Fruit fly (Drosophila melanogaster): ENCODE results near the gene CG32262.
A peak's percentile ranks its signal among the peaks of the same experiment; 100 is the strongest.

CG32262 gene

DNA sequence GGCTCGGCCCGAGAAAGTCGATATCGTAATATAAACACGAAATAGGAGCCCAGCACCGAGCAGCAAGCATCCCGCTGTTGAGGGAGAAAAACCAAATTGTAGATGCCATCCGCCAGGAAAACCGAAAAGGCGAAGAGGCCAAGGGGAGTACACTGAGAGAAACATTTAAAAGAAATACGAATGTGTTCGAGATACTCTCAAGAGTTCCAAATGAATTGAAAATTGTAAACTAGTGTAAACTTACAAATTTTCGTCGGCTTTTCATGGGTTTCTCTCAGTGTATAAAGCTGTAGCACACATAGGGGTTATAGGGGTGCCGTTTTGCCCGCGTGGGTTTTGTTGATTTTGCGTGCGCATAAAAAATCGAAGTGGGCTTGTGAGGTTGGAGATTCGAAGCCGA is 7.3 kb downstream of the CG32262 start (continued):
- peak; percentile 69 for TF ChIP-seq dsx (GFP tag; optimal IDR thresholded peaks at IDR 0.05; ENCODE audit: poor library complexity, severe bottlenecking)
- peak; percentile 60 for TF ChIP-seq CG1621 (tag; optimal IDR thresholded peaks at IDR 0.05)
- peak; percentile 78 for TF ChIP-seq CG32006 (GFP tag; optimal IDR thresholded peaks at IDR 0.05)
- peak; percentile 47 for TF ChIP-seq topi (GFP tag; optimal IDR thresholded peaks at IDR 0.05)
- no peak for TF ChIP-seq net (GFP tag; optimal IDR thresholded peaks at IDR 0.05)
- TF ChIP-seq Eip93F (GFP tag; optimal IDR thresholded peaks at IDR 0.05) = peak; percentile 5
- TF ChIP-seq CG8632 (GFP tag; optimal IDR thresholded peaks at IDR 0.05) = peak; percentile 65
- peak; percentile 39 for TF ChIP-seq spab (GFP tag; optimal IDR thresholded peaks at IDR 0.05)
- peak; percentile 87 for TF ChIP-seq esn (GFP tag; optimal IDR thresholded peaks at IDR 0.05)
- TF ChIP-seq Eip75B (GFP tag; optimal IDR thresholded peaks at IDR 0.05) = peak; percentile 58
- peak; percentile 43 for TF ChIP-seq CG7368 (GFP tag; optimal IDR thresholded peaks at IDR 0.05)
- TF ChIP-seq dac (GFP tag; optimal IDR thresholded peaks at IDR 0.05) = peak; percentile 6
- TF ChIP-seq fkh (GFP tag; optimal IDR thresholded peaks at IDR 0.05) = peak; percentile 45
- peak; percentile 70 for TF ChIP-seq achi (GFP tag; optimal IDR thresholded peaks at IDR 0.05)
- peak; percentile 55 to 57 for TF ChIP-seq salr (GFP tag; optimal IDR thresholded peaks at IDR 0.05)
- TF ChIP-seq CG6808 (GFP tag; optimal IDR thresholded peaks at IDR 0.05) = peak; percentile 50
- peak; percentile 50 for TF ChIP-seq CG10631 (GFP tag; optimal IDR thresholded peaks at IDR 0.05)
- peak; percentile 18 to 78 for TF ChIP-seq ss (GFP tag; optimal IDR thresholded peaks at IDR 0.05)
- TF ChIP-seq fd59A (GFP tag; optimal IDR thresholded peaks at IDR 0.05) = peak; percentile 68
- peak; percentile 70 for TF ChIP-seq CG8119 (GFP tag; IDR thresholded peaks at IDR 0.05)
- TF ChIP-seq CG8319 (GFP tag; optimal IDR thresholded peaks at IDR 0.05) = peak; percentile 63
- no peak for TF ChIP-seq CG9139 (GFP tag; optimal IDR thresholded peaks at IDR 0.05)
- peak; percentile 22 for TF ChIP-seq cyc (GFP tag; optimal IDR thresholded peaks at IDR 0.05)
- peak; percentile 82 for TF ChIP-seq eg (GFP tag; IDR thresholded peaks at IDR 0.05)
- TF ChIP-seq Hr39 (GFP tag; optimal IDR thresholded peaks at IDR 0.05) = peak; percentile 88

dm6 chr3L:3801813-3802212 is 8.2 kb downstream of the CG32262 start:
- TF ChIP-seq pdm3 (GFP tag; optimal IDR thresholded peaks at IDR 0.05) (no peak), CG10669 (GFP tag; optimal IDR thresholded peaks at IDR 0.05) (peak; percentile 5), svp (GFP tag) (peak; percentile 65), CG11294 (GFP tag; IDR thresholded peaks at IDR 0.05) (no peak), CG7368 (GFP tag; optimal IDR thresholded peaks at IDR 0.05) (no peak), CG8119 (GFP tag; IDR thresholded peaks at IDR 0.05) (no peak), CG11762 (GFP tag; optimal IDR thresholded peaks at IDR 0.05; ENCODE audit: insufficient read depth) (no peak), CG3032 (tag; optimal IDR thresholded peaks at IDR 0.05) (no peak), CG8632 (GFP tag; optimal IDR thresholded peaks at IDR 0.05) (no peak), Gug (GFP tag; IDR thresholded peaks at IDR 0.05) (no peak), achi (GFP tag; optimal IDR thresholded peaks at IDR 0.05) (no peak), CG9139 (GFP tag; optimal IDR thresholded peaks at IDR 0.05) (no peak), esn (GFP tag; optimal IDR thresholded peaks at IDR 0.05) (no peak), Sox102F (GFP tag; optimal IDR thresholded peaks at IDR 0.05) (no peak), fkh (GFP tag; optimal IDR thresholded peaks at IDR 0.05) (no peak), salr (GFP tag; optimal IDR thresholded peaks at IDR 0.05) (no peak), vri (GFP tag; optimal IDR thresholded peaks at IDR 0.05) (no peak), CG10631 (GFP tag; optimal IDR thresholded peaks at IDR 0.05) (no peak), net (GFP tag; optimal IDR thresholded peaks at IDR 0.05) (no peak), Sox15 (GFP tag; optimal IDR thresholded peaks at IDR 0.05) (no peak), topi (GFP tag; optimal IDR thresholded peaks at IDR 0.05) (peak; percentile 17), CG1621 (tag; optimal IDR thresholded peaks at IDR 0.05) (no peak), Sox14 (GFP tag; optimal IDR thresholded peaks at IDR 0.05) (no peak), Ets96B (tag; optimal IDR thresholded peaks at IDR 0.05) (no peak), Hr39 (GFP tag; optimal IDR thresholded peaks at IDR 0.05) (peak; percentile 17), CG6808 (GFP tag; optimal IDR thresholded peaks at IDR 0.05) (no peak), cyc (GFP tag; optimal IDR thresholded peaks at IDR 0.05) (no peak), Eip93F (GFP tag; optimal IDR thresholded peaks at IDR 0.05) (peak; percentile 40), spab (GFP tag; optimal IDR thresholded peaks at IDR 0.05) (no peak), acj6 (GFP tag; optimal IDR thresholded peaks at IDR 0.05) (no peak), eg (GFP tag; IDR thresholded peaks at IDR 0.05) (no peak), fd59A (GFP tag; optimal IDR thresholded peaks at IDR 0.05) (no peak), CG8319 (GFP tag; optimal IDR thresholded peaks at IDR 0.05) (no peak), CG6163 (GFP tag; IDR thresholded peaks at IDR 0.05) (no peak), fd85E (GFP tag; optimal IDR thresholded peaks at IDR 0.05) (no peak), CG6276 (GFP tag; optimal IDR thresholded peaks at IDR 0.05) (peak; percentile 7), CG15336 (GFP tag; IDR thresholded peaks at IDR 0.05) (no peak), lz (GFP tag; optimal IDR thresholded peaks at IDR 0.05) (no peak), CG11902 (GFP tag; optimal IDR thresholded peaks at IDR 0.05) (no peak), CG34406 (GFP tag; optimal IDR thresholded peaks at IDR 0.05) (no peak), OdsH (GFP tag; optimal IDR thresholded peaks at IDR 0.05) (peak; percentile 13), CG31627 (GFP tag; optimal IDR thresholded peaks at IDR 0.05) (no peak)

Data from whole organism, prepupa.